Worm (Caenorhabditis elegans) whole organism, young adult: ENCODE results near the gene dgk-5.

ENCODE experiments used
- F10E7.11 ChIP-seq: sonication (generic microtip); optimal IDR thresholded peaks from 2 replicates; lab custom pipeline; 2017; ENCODE audit warnings: mild to moderate bottlenecking, missing genetic modification characterization, moderate library complexity, missing compliant biosample characterization
- Y53F4B.3 ChIP-seq: fragments of 200-800 bp; sonication (Bioruptor generic); IDR thresholded peaks from 2 replicates; pipeline ENCODE4 v1.3.6; 2022; ENCODE audit warnings: missing genetic modification reagents, missing genetic modification characterization, missing compliant biosample characterization
- Y95B8A.8 ChIP-seq: fragments of 200-800 bp; sonication (Bioruptor generic); IDR thresholded peaks from 2 replicates; pipeline ENCODE4 v1.3.6; 2022; ENCODE audit warnings: missing genetic modification reagents, missing genetic modification characterization, missing compliant biosample characterization
- attf-5 ChIP-seq: fragments of 200-800 bp; sonication (Bioruptor generic); optimal IDR thresholded peaks from 2 replicates; lab custom pipeline; 2018; ENCODE audit warnings: mild to moderate bottlenecking, missing genetic modification characterization, missing compliant biosample characterization
- egrh-3 ChIP-seq: fragments of 200-800 bp; sonication (Bioruptor generic); IDR thresholded peaks from 2 replicates; pipeline ENCODE4 v1.3.6; 2022; ENCODE audit warnings: missing genetic modification reagents, missing genetic modification characterization, missing compliant biosample characterization
- ets-4 ChIP-seq: fragments of 200-800 bp; sonication (Bioruptor generic); optimal IDR thresholded peaks from 2 replicates; lab custom pipeline; 2018; ENCODE audit warnings: mild to moderate bottlenecking, missing genetic modification characterization, missing compliant biosample characterization
- hlh-12 ChIP-seq: sonication (generic microtip); optimal IDR thresholded peaks from 2 replicates; lab custom pipeline; 2016; ENCODE audit warnings: missing genetic modification characterization, missing compliant biosample characterization
- let-526 ChIP-seq: fragments of 200-800 bp; sonication (Bioruptor generic); IDR thresholded peaks from 2 replicates; pipeline ENCODE4 v1.3.6; 2022; ENCODE audit warnings: missing genetic modification reagents, missing genetic modification characterization, missing compliant biosample characterization
- nhr-80 ChIP-seq: sonication (generic microtip); optimal IDR thresholded peaks from 2 replicates; lab custom pipeline; 2016; ENCODE audit warnings: missing genetic modification characterization, missing compliant biosample characterization
- snpc-1.3 ChIP-seq: sonication (generic microtip); optimal IDR thresholded peaks from 2 replicates; lab custom pipeline; 2017; ENCODE audit warnings: missing genetic modification characterization, mild to moderate bottlenecking, missing compliant biosample characterization, antibody characterized with exemption, moderate library complexity, missing genotype, missing genetic modification reagents; ENCODE audit not compliant: insufficient read depth
- snpc-4 ChIP-seq, 5 experiments: fragments of 150-350 bp in 1 of 5; sonication (generic microtip) in 4 of 5; optimal IDR thresholded peaks; 2 replicates each; lab custom pipeline; 2014 to 2018; ENCODE audit warnings: missing genetic modification characterization in 5 of 5, missing biosample characterization in 3 of 5, antibody characterized with exemption in 2 of 5, mild to moderate bottlenecking in 2 of 5, missing compliant biosample characterization in 2 of 5, missing genotype in 2 of 5, moderate library complexity in 2 of 5, missing genetic modification reagents in 1 of 5
- xnd-1 ChIP-seq: sonication (generic microtip); optimal IDR thresholded peaks from 2 replicates; lab custom pipeline; 2016; ENCODE audit warnings: missing genotype, missing genetic modification reagents, missing genetic modification characterization, missing compliant biosample characterization
- zim-3 ChIP-seq: sonication (generic microtip); optimal IDR thresholded peaks from 2 replicates; lab custom pipeline; 2017; ENCODE audit warnings: mild to moderate bottlenecking, missing genetic modification characterization, moderate library complexity, missing compliant biosample characterization
- ztf-18 ChIP-seq: sonication (generic microtip); optimal IDR thresholded peaks from 2 replicates; lab custom pipeline; 2016; ENCODE audit warnings: missing genotype, mild to moderate bottlenecking, missing genetic modification characterization, missing compliant biosample characterization

DNA sequence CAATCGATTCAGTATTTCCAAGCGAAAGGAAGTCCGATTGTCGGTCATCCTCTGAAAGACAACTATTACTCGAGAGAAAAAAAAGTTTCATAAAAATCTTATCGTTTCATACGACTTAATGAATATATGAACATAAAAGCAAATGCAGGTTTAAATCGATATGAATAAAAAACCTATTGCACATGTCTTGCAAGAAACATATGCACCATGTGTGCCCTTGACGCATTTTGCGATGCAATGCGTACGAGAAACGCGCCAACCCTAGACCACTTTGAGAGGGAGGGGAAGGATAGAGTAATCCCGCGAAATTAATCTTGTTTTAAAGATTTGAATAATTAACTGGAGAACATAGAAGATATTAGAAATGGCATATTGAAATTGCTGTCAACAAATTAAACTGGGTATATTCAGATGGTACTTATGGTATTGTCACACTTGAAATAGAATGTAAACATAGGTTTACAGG, 17.5 kb downstream of the dgk-5 start, which contains the start of gene atg-16.2:
- TF ChIP-seq snpc-1.3 (tag; lab: Kevin White, UChicago) (no peak), attf-5 (GFP tag; lab: Kevin White, UChicago) (peak; percentile 69), xnd-1 (no peak), Y53F4B.3 (no peak), Y95B8A.8 (no peak), let-526 (GFP tag; lab: Robert Waterston, UW) (no peak), nhr-80 (peak; percentile 74), hlh-12 (tag; lab: Kevin White, UChicago) (no peak), zim-3 (tag; lab: Kevin White, UChicago) (no peak), ets-4 (no peak), snpc-4 (GFP tag; optimal IDR thresholded peaks at IDR 0.05; lab: Kevin White, UChicago) (no peak), snpc-4 (tag; optimal IDR thresholded peaks at IDR 0.05; lab: Kevin White, UChicago) (no peak), ztf-18 (tag; lab: Kevin White, UChicago) (peak; percentile 90), egrh-3 (GFP tag; lab: Robert Waterston, UW) (no peak), F10E7.11 (tag; lab: Kevin White, UChicago) (no peak)
